Worm (Caenorhabditis elegans) whole organism, young adult: ENCODE data around the gene col-36.

Experiments
- B0019.2 ChIP-seq: fragments of 200-800 bp; sonication (Bioruptor generic); conservative IDR thresholded peaks from 2 replicates; pipeline ENCODE4 v1.3.6; 2022; ENCODE audit warnings: missing genetic modification reagents, missing genetic modification characterization, missing compliant biosample characterization
- C17E4.6 ChIP-seq: fragments of 200-800 bp; sonication (Bioruptor generic); IDR thresholded peaks from 2 replicates; pipeline ENCODE4 v1.3.6; 2022; ENCODE audit warnings: missing genetic modification reagents, missing genetic modification characterization, missing compliant biosample characterization
- D2030.7 ChIP-seq: fragments of 200-800 bp; sonication (Bioruptor generic); IDR thresholded peaks from 2 replicates; pipeline ENCODE4 v1.3.6; 2022; ENCODE audit warnings: missing genetic modification reagents, missing genetic modification characterization, missing compliant biosample characterization
- F22D6.2 ChIP-seq: sonication (generic microtip); optimal IDR thresholded peaks from 2 replicates; lab custom pipeline; 2016; ENCODE audit warnings: mild to moderate bottlenecking, missing genetic modification characterization, missing compliant biosample characterization
- F23B12.7 ChIP-seq: sonication (generic microtip); optimal IDR thresholded peaks from 2 replicates; lab custom pipeline; 2017; ENCODE audit warnings: missing genetic modification characterization, mild to moderate bottlenecking, missing compliant biosample characterization, antibody characterized with exemption, moderate library complexity; ENCODE audit not compliant: insufficient read depth
- F39B2.1 ChIP-seq: fragments of 200-800 bp; sonication (Bioruptor generic); IDR thresholded peaks from 2 replicates; pipeline ENCODE4 v1.3.6; 2022; ENCODE audit warnings: missing genetic modification reagents, missing genetic modification characterization, missing compliant biosample characterization
- F52B5.7 ChIP-seq: sonication (generic microtip); optimal IDR thresholded peaks from 2 replicates; lab custom pipeline; 2016; ENCODE audit warnings: mild to moderate bottlenecking, missing genetic modification characterization, missing compliant biosample characterization
- F57A8.1 ChIP-seq: fragments of 200-800 bp; sonication (Bioruptor generic); optimal IDR thresholded peaks from 2 replicates; lab custom pipeline; 2018; ENCODE audit warnings: mild to moderate bottlenecking, missing genetic modification characterization, moderate library complexity, missing compliant biosample characterization
- F57C9.4 ChIP-seq: sonication (generic microtip); optimal IDR thresholded peaks from 2 replicates; lab custom pipeline; 2017; ENCODE audit warnings: mild to moderate bottlenecking, missing genetic modification characterization, missing compliant biosample characterization
- Y56A3A.18 ChIP-seq: fragments of 200-800 bp; sonication (Bioruptor generic); IDR thresholded peaks from 2 replicates; pipeline ENCODE4 v1.3.6; 2022; ENCODE audit warnings: missing genetic modification reagents, missing genetic modification characterization, missing compliant biosample characterization
- Y67H2A.10 ChIP-seq: fragments of 200-800 bp; sonication (Bioruptor generic); conservative IDR thresholded peaks from 2 replicates; pipeline ENCODE4 v1.3.6; 2022; ENCODE audit warnings: missing genetic modification reagents, missing genetic modification characterization, missing compliant biosample characterization
- ama-1 ChIP-seq, 3 experiments: fragments of 150-350 bp in 1 of 3; sonication (generic microtip) in 2 of 3; optimal IDR thresholded peaks; 2 replicates each; lab custom pipeline; 2014 to 2018; ENCODE audit warnings: missing biosample characterization in 2 of 3, missing genetic modification characterization in 2 of 3, missing genetic modification reagents in 2 of 3
- aptf-2 ChIP-seq: fragments of 200-800 bp; sonication (Bioruptor generic); conservative IDR thresholded peaks from 2 replicates; pipeline ENCODE4 v1.3.6; 2022; ENCODE audit warnings: missing genetic modification reagents, missing genetic modification characterization, missing compliant biosample characterization
- atf-7 ChIP-seq: sonication (generic microtip); optimal IDR thresholded peaks from 2 replicates; lab custom pipeline; 2017; ENCODE audit warnings: mild to moderate bottlenecking, missing genetic modification characterization, missing compliant biosample characterization
- athp-1 ChIP-seq: sonication (generic microtip); optimal IDR thresholded peaks from 2 replicates; lab custom pipeline; 2017; ENCODE audit warnings: mild to moderate bottlenecking, missing genetic modification characterization, missing compliant biosample characterization
- attf-3 ChIP-seq: fragments of 200-800 bp; sonication (Bioruptor generic); conservative IDR thresholded peaks from 2 replicates; pipeline ENCODE4 v1.3.6; 2022; ENCODE audit warnings: missing genetic modification reagents, missing genetic modification characterization, missing compliant biosample characterization
- ceh-27 ChIP-seq: fragments of 200-800 bp; sonication (Bioruptor generic); optimal IDR thresholded peaks from 2 replicates; lab custom pipeline; 2018; ENCODE audit warnings: mild to moderate bottlenecking, missing genetic modification characterization, moderate library complexity, missing compliant biosample characterization
- chd-7 ChIP-seq: sonication (generic microtip); optimal IDR thresholded peaks from 2 replicates; lab custom pipeline; 2016; ENCODE audit warnings: mild to moderate bottlenecking, missing genetic modification characterization, moderate library complexity, missing compliant biosample characterization
- egl-44 ChIP-seq: fragments of 200-800 bp; sonication (Bioruptor generic); IDR thresholded peaks from 2 replicates; pipeline ENCODE4 v1.3.6; 2022; ENCODE audit warnings: missing genetic modification reagents, missing genetic modification characterization, missing compliant biosample characterization
- ekl-4 ChIP-seq: fragments of 200-800 bp; sonication (Bioruptor generic); IDR thresholded peaks from 2 replicates; pipeline ENCODE4 v1.3.6; 2022; ENCODE audit warnings: missing genetic modification reagents, missing genetic modification characterization, missing compliant biosample characterization
- ets-4 ChIP-seq: fragments of 200-800 bp; sonication (Bioruptor generic); optimal IDR thresholded peaks from 2 replicates; lab custom pipeline; 2018; ENCODE audit warnings: mild to moderate bottlenecking, missing genetic modification characterization, missing compliant biosample characterization
- hlh-26 ChIP-seq: fragments of 200-800 bp; sonication (Bioruptor generic); conservative IDR thresholded peaks from 2 replicates; pipeline ENCODE4 v1.3.6; 2022; ENCODE audit warnings: missing genetic modification reagents, missing genetic modification characterization, missing compliant biosample characterization
- hmg-20 ChIP-seq: fragments of 200-800 bp; sonication (Bioruptor generic); IDR thresholded peaks from 2 replicates; pipeline ENCODE4 v1.3.6; 2022; ENCODE audit warnings: missing genetic modification reagents, missing genetic modification characterization, missing compliant biosample characterization
- hsf-1 ChIP-seq: fragments of 200-800 bp; sonication (Bioruptor generic); IDR thresholded peaks from 2 replicates; pipeline ENCODE4 v1.3.6; 2022; ENCODE audit warnings: missing genetic modification reagents, missing genetic modification characterization, missing compliant biosample characterization
- lag-1 ChIP-seq: fragments of 200-800 bp; sonication (Bioruptor generic); IDR thresholded peaks from 2 replicates; pipeline ENCODE4 v1.3.6; 2022; ENCODE audit warnings: missing genetic modification reagents, missing genetic modification characterization, missing compliant biosample characterization
- let-526 ChIP-seq: fragments of 200-800 bp; sonication (Bioruptor generic); IDR thresholded peaks from 2 replicates; pipeline ENCODE4 v1.3.6; 2022; ENCODE audit warnings: missing genetic modification reagents, missing genetic modification characterization, missing compliant biosample characterization
- lin-26 ChIP-seq: fragments of 200-800 bp; sonication (Bioruptor generic); IDR thresholded peaks from 2 replicates; pipeline ENCODE4 v1.3.6; 2022; ENCODE audit warnings: missing genetic modification reagents, missing genetic modification characterization, missing compliant biosample characterization
- lin-35 ChIP-seq, 3 experiments: fragments of 150-350 bp in 2 of 3; sonication (generic microtip) in 1 of 3; optimal IDR thresholded peaks; 2 replicates each; lab custom pipeline; 2014 to 2018; ENCODE audit warnings: missing biosample characterization in 3 of 3, missing genetic modification characterization in 3 of 3, missing genetic modification reagents in 3 of 3
- lin-40 ChIP-seq: sonication (generic microtip); optimal IDR thresholded peaks from 2 replicates; lab custom pipeline; 2016; ENCODE audit warnings: missing genetic modification characterization, mild to moderate bottlenecking, missing compliant biosample characterization, missing genotype, missing genetic modification reagents
- madf-10 ChIP-seq: sonication (generic microtip); optimal IDR thresholded peaks from 2 replicates; lab custom pipeline; 2016; ENCODE audit warnings: mild to moderate bottlenecking, missing genetic modification characterization, missing compliant biosample characterization
- nfya-2 ChIP-seq: fragments of 200-800 bp; sonication (Bioruptor generic); IDR thresholded peaks from 2 replicates; pipeline ENCODE4 v1.3.6; 2022; ENCODE audit warnings: missing genetic modification reagents, missing genetic modification characterization, missing compliant biosample characterization
- rcor-1 ChIP-seq: fragments of 200-800 bp; sonication (Bioruptor generic); IDR thresholded peaks from 2 replicates; pipeline ENCODE4 v1.3.6; 2022; ENCODE audit warnings: missing genetic modification reagents, missing genetic modification characterization, missing compliant biosample characterization
- rec-8 ChIP-seq, 2 experiments: sonication (generic microtip); optimal IDR thresholded peaks; 2 replicates each; lab custom pipeline; 2016; ENCODE audit warnings: mild to moderate bottlenecking in 2 of 2, missing genetic modification characterization in 2 of 2, missing genetic modification reagents in 2 of 2, missing genotype in 2 of 2, missing biosample characterization in 1 of 2, missing compliant biosample characterization in 1 of 2, moderate library complexity in 1 of 2
- rpc-1 ChIP-seq, 2 experiments: fragments of 150-350 bp in 1 of 2; sonication (generic microtip) in 1 of 2; optimal IDR thresholded peaks; 2 replicates each; lab custom pipeline; 2014 to 2018; ENCODE audit warnings: missing biosample characterization in 1 of 2, missing genetic modification characterization in 1 of 2, missing genetic modification reagents in 1 of 2, missing genotype in 1 of 2
- snpc-1.1 ChIP-seq: sonication (generic microtip); optimal IDR thresholded peaks from 2 replicates; lab custom pipeline; 2017; ENCODE audit warnings: missing genetic modification characterization, mild to moderate bottlenecking, missing compliant biosample characterization, antibody characterized with exemption, moderate library complexity, missing genotype, missing genetic modification reagents; ENCODE audit not compliant: insufficient read depth
- snpc-4 ChIP-seq, 5 experiments: fragments of 150-350 bp in 1 of 5; sonication (generic microtip) in 4 of 5; optimal IDR thresholded peaks; 2 replicates each; lab custom pipeline; 2014 to 2018; ENCODE audit warnings: missing genetic modification characterization in 5 of 5, missing biosample characterization in 3 of 5, antibody characterized with exemption in 2 of 5, mild to moderate bottlenecking in 2 of 5, missing compliant biosample characterization in 2 of 5, missing genotype in 2 of 5, moderate library complexity in 2 of 5, missing genetic modification reagents in 1 of 5
- tbp1 ChIP-seq: fragments of 200-800 bp; sonication (Bioruptor generic); optimal IDR thresholded peaks from 2 replicates; lab custom pipeline; 2018; ENCODE audit warnings: mild to moderate bottlenecking, missing genetic modification characterization, missing compliant biosample characterization
- tbx-9 ChIP-seq: sonication (generic microtip); optimal IDR thresholded peaks from 2 replicates; lab custom pipeline; 2016; ENCODE audit warnings: borderline replicate concordance, missing genetic modification characterization, inconsistent platforms, missing compliant biosample characterization
- unc-62 ChIP-seq: fragments of 150-350 bp; optimal IDR thresholded peaks from 2 replicates; lab custom pipeline; 2014; ENCODE audit warnings: missing biosample characterization, missing genetic modification reagents, missing genetic modification characterization
- zfh-2 ChIP-seq: fragments of 200-800 bp; sonication (Bioruptor generic); conservative IDR thresholded peaks from 2 replicates; pipeline ENCODE4 v1.3.6; 2022; ENCODE audit warnings: missing genetic modification reagents, missing genetic modification characterization, missing compliant biosample characterization
- zim-3 ChIP-seq: sonication (generic microtip); optimal IDR thresholded peaks from 2 replicates; lab custom pipeline; 2017; ENCODE audit warnings: mild to moderate bottlenecking, missing genetic modification characterization, moderate library complexity, missing compliant biosample characterization
- ztf-18 ChIP-seq: sonication (generic microtip); optimal IDR thresholded peaks from 2 replicates; lab custom pipeline; 2016; ENCODE audit warnings: missing genotype, mild to moderate bottlenecking, missing genetic modification characterization, missing compliant biosample characterization
- ztf-25 ChIP-seq: fragments of 200-800 bp; sonication (Bioruptor generic); IDR thresholded peaks from 2 replicates; pipeline ENCODE4 v1.3.6; 2022; ENCODE audit warnings: missing genetic modification reagents, missing genetic modification characterization, missing compliant biosample characterization

The col-36 gene

ce11 chrII:7203110-7203509 lies 34.5 kb upstream of the col-36 start, which contains the start of gene srd-56:
TSS of gene srd-56 (minus strand) at chrII:7203210.
- TF ChIP-seq rpc-1 (optimal IDR thresholded peaks at IDR 0.05; lab: Kevin White, UChicago) = no peak
- no peak for TF ChIP-seq rpc-1 (tag; optimal IDR thresholded peaks at IDR 0.05; lab: Kevin White, UChicago)
- no peak for TF ChIP-seq F57A8.1
- TF ChIP-seq ztf-18 (tag; lab: Kevin White, UChicago) = no peak
- TF ChIP-seq rec-8 (tag; optimal IDR thresholded peaks at IDR 0.05; lab: Kevin White, UChicago) = no peak
- TF ChIP-seq tbp1 (GFP tag; lab: Kevin White, UChicago) = no peak
- no peak for TF ChIP-seq attf-3
- TF ChIP-seq atf-7 (tag; lab: Kevin White, UChicago) = no peak
- TF ChIP-seq Y56A3A.18 (GFP tag; lab: Robert Waterston, UW) = no peak
- TF ChIP-seq F57C9.4 (tag; lab: Kevin White, UChicago) = no peak
- no peak for TF ChIP-seq lin-26 (GFP tag; lab: Robert Waterston, UW)
- TF ChIP-seq rcor-1 (GFP tag; lab: Robert Waterston, UW) = no peak
- TF ChIP-seq, all 124 proteins: peak for 0

- TF ChIP-seq lag-1 = no peak
- peak; percentile 78 for TF ChIP-seq D2030.7 (GFP tag; lab: Robert Waterston, UW)
- peak in 1 of 3 experiments; percentile 59 for TF ChIP-seq lin-35 (GFP tag; optimal IDR thresholded peaks at IDR 0.05; lab: Kevin White, UChicago)
- TF ChIP-seq ztf-18 (tag; lab: Kevin White, UChicago) = peak; percentile 84
- TF ChIP-seq ets-4 (GFP tag; lab: Kevin White, UChicago) = peak; percentile 73
- no peak for TF ChIP-seq tbx-9
- no peak for TF ChIP-seq zfh-2 (GFP tag; lab: Robert Waterston, UW)
- peak; percentile 65 for TF ChIP-seq hsf-1 (GFP tag; lab: Robert Waterston, UW)
- peak; percentile 82 for TF ChIP-seq zim-3
- peak; percentile 54; the same call in 1 of the 2 replicates for TF ChIP-seq let-526 (GFP tag; lab: Robert Waterston, UW)
- peak; percentile 77 for TF ChIP-seq C17E4.6 (GFP tag; lab: Robert Waterston, UW)
- peak; percentile 93 for TF ChIP-seq chd-7 (tag; lab: Kevin White, UChicago)
- TF ChIP-seq lin-40 = peak; percentile 76
- TF ChIP-seq ama-1 (optimal IDR thresholded peaks at IDR 0.05; lab: Kevin White, UChicago) = no peak
- TF ChIP-seq ama-1 (GFP tag; optimal IDR thresholded peaks at IDR 0.05; lab: Kevin White, UChicago) = peak; percentile 43 to 86
- peak; percentile 80; the same call in 1 of the 2 replicates for TF ChIP-seq egl-44 (GFP tag; lab: Robert Waterston, UW)
- peak; percentile 95 for TF ChIP-seq snpc-1.1 (tag; lab: Kevin White, UChicago)
- TF ChIP-seq ekl-4 = peak; percentile 83
- peak; percentile 80 for TF ChIP-seq ztf-25 (GFP tag; lab: Robert Waterston, UW)
- 0 out of 2 replicates have a peak, but pooled peaks have one; percentile 11 for TF ChIP-seq F39B2.1 (GFP tag; lab: Robert Waterston, UW)
- TF ChIP-seq rcor-1 (GFP tag; lab: Robert Waterston, UW) = peak; percentile 62
- no peak for TF ChIP-seq Y67H2A.10 (GFP tag; lab: Robert Waterston, UW)
- peak; percentile 61; the same call in 1 of the 2 replicates for TF ChIP-seq hmg-20
- no peak for TF ChIP-seq B0019.2 (GFP tag; lab: Robert Waterston, UW)
- peak; percentile 94 for TF ChIP-seq athp-1 (tag; lab: Kevin White, UChicago)
- peak; percentile 96 for TF ChIP-seq snpc-4 (GFP tag; optimal IDR thresholded peaks at IDR 0.05; lab: Kevin White, UChicago)
- TF ChIP-seq snpc-4 (tag; optimal IDR thresholded peaks at IDR 0.05; lab: Kevin White, UChicago) = peak; percentile 97 to 99 (median 98)
- TF ChIP-seq madf-10 (tag; lab: Kevin White, UChicago) = peak; percentile 59
- no peak for TF ChIP-seq unc-62 (GFP tag; lab: Kevin White, UChicago)
- peak; percentile 76; the same call in 1 of the 2 replicates for TF ChIP-seq hlh-26
- TF ChIP-seq aptf-2 (GFP tag; lab: Robert Waterston, UW) = 0 out of 2 replicates have a peak, but pooled peaks have one; percentile 30
- peak; percentile 58 for TF ChIP-seq F22D6.2
- TF ChIP-seq F23B12.7 (tag; lab: Kevin White, UChicago) = peak; percentile 26
- peak; percentile 93 for TF ChIP-seq F52B5.7 (tag; lab: Kevin White, UChicago)
- peak; percentile 89 for TF ChIP-seq ceh-27
- TF ChIP-seq tbp1 (GFP tag; lab: Kevin White, UChicago) = peak; percentile 87
- peak; percentile 10 for TF ChIP-seq F57C9.4 (tag; lab: Kevin White, UChicago)
- TF ChIP-seq nfya-2 (GFP tag; lab: Robert Waterston, UW) = 0 out of 2 replicates have a peak, but pooled peaks have one; percentile 65
Observed at ce11 chrII:7200051-7200599, 31.5 kb upstream of the col-36 start, which contains the start of gene pcrg-1. TSS of gene pcrg-1 (plus strand) at chrII:7200549.
